Worm (Caenorhabditis elegans): ENCODE results near the gene W09D6.4.

ce11 chrIII:11082604-11083003 is 3.1 kb downstream of the W09D6.4 start:
- TF ChIP-seq snpc-4 (tag; optimal IDR thresholded peaks at IDR 0.05): no peak
- no peak for TF ChIP-seq ceh-82 (tag; optimal IDR thresholded peaks at IDR 0.05)
- no peak for TF ChIP-seq ztf-11 (tag; optimal IDR thresholded peaks at IDR 0.05)
- no peak for TF ChIP-seq ceh-16 (tag; optimal IDR thresholded peaks at IDR 0.05)
- no peak for TF ChIP-seq nfya-1 (tag; optimal IDR thresholded peaks at IDR 0.05; ENCODE audit: insufficient read depth)
- no peak for TF ChIP-seq ama-1 (optimal IDR thresholded peaks at IDR 0.05)
- no peak for TF ChIP-seq ceh-9 (tag; optimal IDR thresholded peaks at IDR 0.05)

Measured in whole organism, L3 larva.